Fruit fly (Drosophila melanogaster): ENCODE data around the gene qin.
A peak's percentile ranks its signal among the peaks of the same experiment; 100 is the strongest.

qin gene

dm6 chr3R:18671112-18671729 lies 80.4 kb downstream of the qin start, which contains the start of gene CG31230 (continued):
- no peak for TF ChIP-seq pan (optimal IDR thresholded peaks at IDR 0.05)
- no peak for TF ChIP-seq pan (GFP tag; optimal IDR thresholded peaks at IDR 0.05 in 1 of 2, IDR thresholded peaks at IDR 0.05 in 1 of 2)
- TF ChIP-seq Doc3 (GFP tag; IDR thresholded peaks at IDR 0.05; ENCODE audit: partially characterized antibody), result no peak
- TF ChIP-seq Ets97D (GFP tag; optimal IDR thresholded peaks at IDR 0.05), result no peak
- no peak for TF ChIP-seq Hand (GFP tag; optimal IDR thresholded peaks at IDR 0.05)
- peak; percentile 71; the same call in 1 of the 2 replicates for TF ChIP-seq GATAe (GFP tag; conservative IDR thresholded peaks at IDR 0.05)
- TF ChIP-seq Vsx1 (GFP tag; optimal IDR thresholded peaks at IDR 0.05), result no peak
- no peak for TF ChIP-seq zf30C (GFP tag; optimal IDR thresholded peaks at IDR 0.05)
- TF ChIP-seq CG34376 (GFP tag; optimal IDR thresholded peaks at IDR 0.05), result peak; percentile 11
- no peak for TF ChIP-seq CG2120 (GFP tag; optimal IDR thresholded peaks at IDR 0.05)
- peak; percentile 39 for TF ChIP-seq Med (GFP tag)
- no peak for TF ChIP-seq lmd (GFP tag; IDR thresholded peaks at IDR 0.05)
- TF ChIP-seq CTCF (GFP tag; optimal IDR thresholded peaks at IDR 0.05), result no peak
- peak; percentile 29 for TF ChIP-seq lab (GFP tag; optimal IDR thresholded peaks at IDR 0.05)
- no peak for TF ChIP-seq CG2678 (tag; optimal IDR thresholded peaks at IDR 0.05)
- TF ChIP-seq dpn (GFP tag; optimal IDR thresholded peaks at IDR 0.05), result no peak
- no peak for TF ChIP-seq ssp (GFP tag; IDR thresholded peaks at IDR 0.05)
- no peak for TF ChIP-seq NC2β (GFP tag; optimal IDR thresholded peaks at IDR 0.05)
- TF ChIP-seq exex (tag; optimal IDR thresholded peaks at IDR 0.05), result peak; percentile 62
- TF ChIP-seq HmgZ (tag; optimal IDR thresholded peaks at IDR 0.05), result peak; percentile 41
- TF ChIP-seq CG33557 (GFP tag; optimal IDR thresholded peaks at IDR 0.05), result no peak
- TF ChIP-seq CG31365 (tag; optimal IDR thresholded peaks at IDR 0.05), result peak; percentile 2
- TF ChIP-seq Hr78 (GFP tag; optimal IDR thresholded peaks at IDR 0.05), result peak in 1 of 2 experiments; percentile 30
- TF ChIP-seq B-H2 (GFP tag; optimal IDR thresholded peaks at IDR 0.05), result peak; percentile 1
- TF ChIP-seq Jarid2 (GFP tag; optimal IDR thresholded peaks at IDR 0.05), result peak; percentile 50
- 0 out of 3 replicates have a peak, but pooled peaks have one; percentile 6 for TF ChIP-seq z (GFP tag; IDR thresholded peaks at IDR 0.05)
- no peak for TF ChIP-seq gt (GFP tag; IDR thresholded peaks at IDR 0.05)
- no peak for TF ChIP-seq scrt (GFP tag; optimal IDR thresholded peaks at IDR 0.05)
- TF ChIP-seq CG11723 (GFP tag; optimal IDR thresholded peaks at IDR 0.05), result no peak
- TF ChIP-seq Ada2b (GFP tag; IDR thresholded peaks at IDR 0.05), result no peak
- peak; percentile 94 for TF ChIP-seq sd (tag; optimal IDR thresholded peaks at IDR 0.05)
- TF ChIP-seq fd3F (GFP tag; optimal IDR thresholded peaks at IDR 0.05), result no peak
- no peak for TF ChIP-seq nom (GFP tag; optimal IDR thresholded peaks at IDR 0.05)
- TF ChIP-seq fu2 (GFP tag; optimal IDR thresholded peaks at IDR 0.05), result no peak
- TF ChIP-seq pum (GFP tag; optimal IDR thresholded peaks at IDR 0.05), result no peak
- no peak for TF ChIP-seq CG32772 (GFP tag; IDR thresholded peaks at IDR 0.05)
- no peak for TF ChIP-seq CG1792 (GFP tag; optimal IDR thresholded peaks at IDR 0.05)
- no peak for TF ChIP-seq D (optimal IDR thresholded peaks at IDR 0.05)
- TF ChIP-seq D (GFP tag; optimal IDR thresholded peaks at IDR 0.05), result no peak

DNA sequence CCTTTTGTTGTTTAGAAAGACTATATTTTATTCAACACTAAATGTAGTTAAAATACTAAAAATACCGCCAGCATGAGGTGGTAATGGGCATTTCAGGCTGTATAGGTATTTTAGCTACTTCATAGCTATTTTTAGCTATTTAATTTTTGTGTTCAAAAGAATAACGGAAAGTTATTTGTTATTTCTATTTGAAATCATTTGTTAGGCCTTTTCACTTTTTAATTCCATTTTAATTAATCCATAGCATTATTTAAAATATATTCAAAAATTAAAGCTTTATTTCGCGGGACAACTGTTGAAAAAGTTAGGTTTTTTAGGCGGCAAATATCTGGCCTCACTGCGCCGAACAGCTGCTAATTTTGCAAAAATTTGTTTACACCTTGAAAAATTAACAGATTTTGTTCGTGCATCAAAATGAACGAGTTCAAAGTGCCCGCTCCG lies 86.7 kb downstream of the qin start, which contains the start of the genes dind and CG7706:
Gene dind, minus strand, starts transcription at position 40 of the 441 bp plus-strand sequence.
Gene CG7706, plus strand, starts transcription at position 319 of the 441 bp plus-strand sequence.
- TF ChIP-seq row (GFP tag; IDR thresholded peaks at IDR 0.05) (peak; percentile 72), phol (tag; optimal IDR thresholded peaks at IDR 0.05) (peak; percentile 52), CG2116 (GFP tag; optimal IDR thresholded peaks at IDR 0.05) (peak; percentile 54), CG4360 (GFP tag; IDR thresholded peaks at IDR 0.05) (no peak), CG9797 (GFP tag; optimal IDR thresholded peaks at IDR 0.05) (peak; percentile 59), nmo (GFP tag; optimal IDR thresholded peaks at IDR 0.05) (peak; percentile 81), sob (GFP tag; IDR thresholded peaks at IDR 0.05) (no peak), ssp (GFP tag; IDR thresholded peaks at IDR 0.05) (peak; percentile 86), CG10366 (GFP tag; IDR thresholded peaks at IDR 0.05) (no peak), CG10147 (GFP tag; optimal IDR thresholded peaks at IDR 0.05) (no peak), CG33557 (GFP tag; optimal IDR thresholded peaks at IDR 0.05) (no peak), CG12155 (GFP tag; optimal IDR thresholded peaks at IDR 0.05) (peak; percentile 0), ftz-f1 (GFP tag; optimal IDR thresholded peaks at IDR 0.05) (peak; percentile 26), sd (tag; optimal IDR thresholded peaks at IDR 0.05) (peak; percentile 93), aop (GFP tag; IDR thresholded peaks at IDR 0.05) (no peak), CG17829 (tag; optimal IDR thresholded peaks at IDR 0.05) (peak; percentile 15)

Measured in whole organism, embryonic.